Fruit fly (Drosophila melanogaster): ENCODE measurements around the gene CG17687.
A peak's percentile ranks its signal among the peaks of the same experiment; 100 is the strongest.

The CG17687 gene

dm6 chr3L:13348733-13349132 is at the start of gene CG17687:
Gene CG17687, plus strand, starts transcription at chr3L:13349033.
- no peak for TF ChIP-seq cyc (GFP tag; optimal IDR thresholded peaks at IDR 0.05)
- TF ChIP-seq dac (GFP tag; optimal IDR thresholded peaks at IDR 0.05) = no peak
- TF ChIP-seq Sox102F (GFP tag; optimal IDR thresholded peaks at IDR 0.05) = no peak
- TF ChIP-seq svp (GFP tag) = peak; percentile 43

dm6 chr3L:13300052-13300451 is 48.8 kb upstream of the CG17687 start, which contains the start of gene CG43147:
Gene CG43147, minus strand, starts transcription at chr3L:13300152.
- TF ChIP-seq Sox102F (GFP tag; optimal IDR thresholded peaks at IDR 0.05) (no peak), fd85E (GFP tag; optimal IDR thresholded peaks at IDR 0.05) (no peak), CG8119 (GFP tag; IDR thresholded peaks at IDR 0.05) (no peak), Hr39 (GFP tag; optimal IDR thresholded peaks at IDR 0.05) (no peak), CG9139 (GFP tag; optimal IDR thresholded peaks at IDR 0.05) (no peak), CG10669 (GFP tag; optimal IDR thresholded peaks at IDR 0.05) (no peak)

- no peak for TF ChIP-seq CG6163 (GFP tag; IDR thresholded peaks at IDR 0.05)
- TF ChIP-seq cyc (GFP tag; optimal IDR thresholded peaks at IDR 0.05) = no peak
- TF ChIP-seq esn (GFP tag; optimal IDR thresholded peaks at IDR 0.05) = no peak
- TF ChIP-seq dsx (GFP tag; optimal IDR thresholded peaks at IDR 0.05; ENCODE audit: poor library complexity, severe bottlenecking) = no peak
Measured at dm6 chr3L:13301335-13301734, 47.5 kb upstream of the CG17687 start, which contains the start of gene SP. Gene SP, plus strand, starts transcription at chr3L:13301635.

- TF ChIP-seq dsx (GFP tag; optimal IDR thresholded peaks at IDR 0.05; ENCODE audit: poor library complexity, severe bottlenecking) = no peak
- no peak for TF ChIP-seq Hr39 (GFP tag; optimal IDR thresholded peaks at IDR 0.05)
- no peak for TF ChIP-seq CG10669 (GFP tag; optimal IDR thresholded peaks at IDR 0.05)
- TF ChIP-seq achi (GFP tag; optimal IDR thresholded peaks at IDR 0.05) = no peak
- no peak for TF ChIP-seq fkh (GFP tag; optimal IDR thresholded peaks at IDR 0.05)
- no peak for TF ChIP-seq salr (GFP tag; optimal IDR thresholded peaks at IDR 0.05)
Measured at dm6 chr3L:13301787-13302186, 47.0 kb upstream of the CG17687 start.

dm6 chr3L:13312250-13312649 is 36.6 kb upstream of the CG17687 start:
- TF ChIP-seq Ets21C (GFP tag; optimal IDR thresholded peaks at IDR 0.05) = no peak
- TF ChIP-seq CG1621 (tag; optimal IDR thresholded peaks at IDR 0.05) = no peak
- TF ChIP-seq CG8319 (GFP tag; optimal IDR thresholded peaks at IDR 0.05) = no peak
- TF ChIP-seq Hr39 (GFP tag; optimal IDR thresholded peaks at IDR 0.05) = no peak
- no peak for TF ChIP-seq CG4318 (GFP tag; optimal IDR thresholded peaks at IDR 0.05)
- TF ChIP-seq lz (GFP tag; optimal IDR thresholded peaks at IDR 0.05) = no peak
- TF ChIP-seq Gug (GFP tag; IDR thresholded peaks at IDR 0.05) = no peak
- no peak for TF ChIP-seq CG10631 (GFP tag; optimal IDR thresholded peaks at IDR 0.05)
- no peak for TF ChIP-seq pdm3 (GFP tag; optimal IDR thresholded peaks at IDR 0.05)
- TF ChIP-seq OdsH (GFP tag; optimal IDR thresholded peaks at IDR 0.05) = no peak
- no peak for TF ChIP-seq CG9139 (GFP tag; optimal IDR thresholded peaks at IDR 0.05)

- TF ChIP-seq svp (GFP tag) (peak; percentile 4), achi (GFP tag; optimal IDR thresholded peaks at IDR 0.05) (no peak)
Measured at dm6 chr3L:13328835-13329234, 20.0 kb upstream of the CG17687 start, which contains the start of gene CG14113. Gene CG14113, plus strand, starts transcription at chr3L:13329135.

- no peak for TF ChIP-seq CG8319 (GFP tag; optimal IDR thresholded peaks at IDR 0.05)
- no peak for TF ChIP-seq lz (GFP tag; optimal IDR thresholded peaks at IDR 0.05)
- TF ChIP-seq fkh (GFP tag; optimal IDR thresholded peaks at IDR 0.05) = peak; percentile 55
- TF ChIP-seq svp (GFP tag) = peak; percentile 49
- no peak for TF ChIP-seq CG8119 (GFP tag; IDR thresholded peaks at IDR 0.05)
Measured at dm6 chr3L:13356084-13356693, 7.4 kb downstream of the CG17687 start, which contains the start of gene Nplp2. Gene Nplp2, plus strand, starts transcription at chr3L:13356376.

- TF ChIP-seq lz (GFP tag; optimal IDR thresholded peaks at IDR 0.05) (no peak), Blimp-1 (GFP tag; optimal IDR thresholded peaks at IDR 0.05) (no peak), svp (GFP tag) (peak; percentile 1), fd85E (GFP tag; optimal IDR thresholded peaks at IDR 0.05) (no peak), CG11902 (GFP tag; optimal IDR thresholded peaks at IDR 0.05) (no peak), acj6 (GFP tag; optimal IDR thresholded peaks at IDR 0.05) (no peak), CG9139 (GFP tag; optimal IDR thresholded peaks at IDR 0.05) (no peak), CG32006 (GFP tag; optimal IDR thresholded peaks at IDR 0.05) (no peak), Sox15 (GFP tag; optimal IDR thresholded peaks at IDR 0.05) (no peak)
Measured at dm6 chr3L:13377657-13378056, 28.8 kb downstream of the CG17687 start, which contains the start of gene CG14111. Gene CG14111, plus strand, starts transcription at chr3L:13377957.
